Worm (Caenorhabditis elegans) whole organism, L3 larva: ENCODE data around the gene syx-3.

ENCODE experiments used
- daf-12 ChIP-seq: fragments of 150-350 bp; optimal IDR thresholded peaks from 2 replicates; lab custom pipeline; 2014; ENCODE audit warnings: missing biosample characterization, missing genetic modification reagents, missing genetic modification characterization
- egl-27 ChIP-seq: sonication (generic microtip); optimal IDR thresholded peaks from 4 replicates; lab custom pipeline; 2017; ENCODE audit warnings: missing biosample characterization, missing genetic modification reagents, missing genetic modification characterization
- lin-15B ChIP-seq: fragments of 150-350 bp; optimal IDR thresholded peaks from 2 replicates; lab custom pipeline; 2014; ENCODE audit warnings: missing biosample characterization, missing genetic modification characterization
- lin-39 ChIP-seq: fragments of 150-350 bp; optimal IDR thresholded peaks from 2 replicates; lab custom pipeline; 2018; ENCODE audit warnings: missing biosample characterization, missing genetic modification reagents, missing genetic modification characterization
- nhr-43 ChIP-seq: sonication (generic microtip); optimal IDR thresholded peaks from 2 replicates; lab custom pipeline; 2016; ENCODE audit warnings: mild to moderate bottlenecking, missing genetic modification characterization, missing compliant biosample characterization; ENCODE audit not compliant: poor library complexity, severe bottlenecking
- nhr-76 ChIP-seq: fragments of 150-350 bp; sonication (generic microtip); optimal IDR thresholded peaks from 5 replicates; lab custom pipeline; 2014; ENCODE audit warnings: missing biosample characterization, missing genetic modification characterization
- nhr-77 ChIP-seq: fragments of 150-350 bp; optimal IDR thresholded peaks from 2 replicates; lab custom pipeline; 2014; ENCODE audit warnings: missing biosample characterization, missing genetic modification characterization
- pqm-1 ChIP-seq: fragments of 150-350 bp; optimal IDR thresholded peaks from 2 replicates; lab custom pipeline; 2017; ENCODE audit warnings: missing biosample characterization, missing genetic modification characterization, inconsistent platforms
- skn-1 ChIP-seq: fragments of 150-350 bp; optimal IDR thresholded peaks from 2 replicates; lab custom pipeline; 2014; ENCODE audit warnings: missing biosample characterization, missing genetic modification characterization
- tbx-2 ChIP-seq: sonication (generic microtip); optimal IDR thresholded peaks from 2 replicates; lab custom pipeline; 2016; ENCODE audit warnings: mild to moderate bottlenecking, missing genetic modification characterization, missing compliant biosample characterization
- unc-62 ChIP-seq: fragments of 150-350 bp; sonication (generic microtip); optimal IDR thresholded peaks from 4 replicates; lab custom pipeline; 2014; ENCODE audit warnings: missing biosample characterization, missing genetic modification reagents, missing genetic modification characterization

DNA sequence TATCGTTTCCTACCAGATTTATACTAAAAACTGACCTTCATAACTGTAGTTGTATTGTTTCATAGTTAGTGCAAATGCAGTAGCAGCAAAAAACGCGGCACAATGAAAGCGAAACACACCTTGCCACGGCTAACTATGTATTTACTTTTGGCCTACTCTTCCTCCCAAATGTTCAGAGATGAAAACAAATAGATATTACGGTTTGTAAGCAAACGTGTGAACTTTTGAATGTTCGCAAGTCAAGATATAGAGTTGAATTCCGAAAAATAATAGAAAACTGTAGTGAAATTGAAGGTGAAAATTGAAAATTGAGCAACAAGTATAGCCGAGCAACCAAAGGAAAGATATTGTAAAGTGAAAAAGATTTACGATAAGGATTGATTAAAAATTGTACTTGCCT is 15.3 kb downstream of the syx-3 start, which contains the start of gene chtl-1:
- TF ChIP-seq nhr-43 (tag; lab: Kevin White, UChicago) (no peak), nhr-76 (tag; lab: Kevin White, UChicago) (no peak), unc-62 (GFP tag; lab: Kevin White, UChicago) (no peak), daf-12 (tag; lab: Kevin White, UChicago) (no peak), pqm-1 (tag; lab: Kevin White, UChicago) (no peak), egl-27 (tag; lab: Kevin White, UChicago) (no peak), lin-39 (tag; lab: Kevin White, UChicago) (no peak), tbx-2 (tag; lab: Kevin White, UChicago) (no peak), lin-15B (tag; lab: Kevin White, UChicago) (no peak), skn-1 (tag; lab: Kevin White, UChicago) (no peak), nhr-77 (tag; lab: Kevin White, UChicago) (no peak)
